Fruit fly (Drosophila melanogaster) whole organism, embryonic: ENCODE results near the gene Amacr.

ENCODE experiments used
- Abd-B ChIP-seq: fragments of 200-800 bp; sonication (Bioruptor generic); optimal IDR thresholded peaks from 2 replicates; lab custom pipeline; 2018; ENCODE audit warnings: missing biosample characterization, mild to moderate bottlenecking, missing genetic modification characterization, moderate library complexity
- B-H1 ChIP-seq: fragments of 200-800 bp; sonication (Bioruptor generic); IDR thresholded peaks from 3 replicates; pipeline ENCODE4 v1.3.6; 2022; ENCODE audit warnings: missing biosample characterization, missing genetic modification characterization
- Bdp1 ChIP-seq: fragments of 200-800 bp; sonication (Bioruptor generic); optimal IDR thresholded peaks from 3 replicates; lab custom pipeline; 2016; ENCODE audit warnings: missing biosample characterization, missing genetic modification characterization
- CG10274 ChIP-seq: fragments of 200-800 bp; sonication (Bioruptor generic); optimal IDR thresholded peaks from 3 replicates; lab custom pipeline; 2017; ENCODE audit warnings: missing biosample characterization, mild to moderate bottlenecking, missing genetic modification characterization
- CG10543 ChIP-seq: fragments of 200-800 bp; sonication (Bioruptor generic); optimal IDR thresholded peaks from 3 replicates; lab custom pipeline; 2017; ENCODE audit warnings: missing biosample characterization, mild to moderate bottlenecking, missing genetic modification characterization, moderate library complexity
- CG12942 ChIP-seq: fragments of 200-800 bp; sonication (Bioruptor generic); optimal IDR thresholded peaks from 3 replicates; lab custom pipeline; 2016; ENCODE audit warnings: missing biosample characterization, missing genetic modification characterization
- CG1529 ChIP-seq: fragments of 200-800 bp; sonication (Bioruptor generic); optimal IDR thresholded peaks from 3 replicates; lab custom pipeline; 2018; ENCODE audit warnings: missing biosample characterization, missing genetic modification characterization
- CG15514 ChIP-seq: fragments of 200-800 bp; sonication (Bioruptor generic); optimal IDR thresholded peaks from 3 replicates; lab custom pipeline; 2017; ENCODE audit warnings: missing biosample characterization, missing genetic modification characterization, mild to moderate bottlenecking, moderate library complexity, missing genetic modification reagents
- CG1647 ChIP-seq: fragments of 200-800 bp; sonication (Bioruptor generic); optimal IDR thresholded peaks from 3 replicates; lab custom pipeline; 2016; ENCODE audit warnings: missing biosample characterization, missing genetic modification characterization
- CG17829 ChIP-seq: fragments of 200-800 bp; optimal IDR thresholded peaks from 2 replicates; lab custom pipeline; 2019; ENCODE audit warnings: missing biosample characterization, mild to moderate bottlenecking, missing genetic modification characterization, moderate library complexity
- CG1832 ChIP-seq: fragments of 200-800 bp; sonication (Bioruptor generic); optimal IDR thresholded peaks from 2 replicates; lab custom pipeline; 2017; ENCODE audit warnings: missing biosample characterization, mild to moderate bottlenecking, missing genetic modification characterization, inconsistent platforms
- CG34376 ChIP-seq: fragments of 200-800 bp; sonication (Bioruptor generic); optimal IDR thresholded peaks from 2 replicates; lab custom pipeline; 2018; ENCODE audit warnings: missing biosample characterization, mild to moderate bottlenecking, missing genetic modification characterization
- CG3995 ChIP-seq: fragments of 200-800 bp; sonication (Bioruptor generic); optimal IDR thresholded peaks from 3 replicates; lab custom pipeline; 2016; ENCODE audit warnings: missing biosample characterization, missing genetic modification characterization
- CG42726 ChIP-seq: fragments of 200-800 bp; sonication (Bioruptor generic); IDR thresholded peaks from 2 replicates; pipeline ENCODE4 v1.3.6; 2022; ENCODE audit warnings: missing biosample characterization, missing genetic modification characterization; ENCODE audit not compliant: partially characterized antibody
- CG4854 ChIP-seq: fragments of 200-800 bp; sonication (Bioruptor generic); optimal IDR thresholded peaks from 2 replicates; lab custom pipeline; 2016; ENCODE audit warnings: missing biosample characterization, missing genetic modification characterization, inconsistent platforms
- CG5180 ChIP-seq: fragments of 200-800 bp; sonication (Bioruptor generic); optimal IDR thresholded peaks from 3 replicates; lab custom pipeline; 2017; ENCODE audit warnings: missing biosample characterization, missing genetic modification characterization, mild to moderate bottlenecking, moderate library complexity, missing genetic modification reagents
- CG5245 ChIP-seq: fragments of 200-800 bp; sonication (Bioruptor generic); optimal IDR thresholded peaks from 3 replicates; lab custom pipeline; 2016; ENCODE audit warnings: missing biosample characterization, missing genetic modification characterization
- CG6791 ChIP-seq: fragments of 200-800 bp; sonication (Bioruptor generic); IDR thresholded peaks from 3 replicates; pipeline ENCODE4 v1.3.6; 2022; ENCODE audit warnings: missing biosample characterization, missing genetic modification characterization; ENCODE audit not compliant: partially characterized antibody
- CG7271 ChIP-seq: fragments of 200-800 bp; sonication (Bioruptor generic); optimal IDR thresholded peaks from 2 replicates; lab custom pipeline; 2018; ENCODE audit warnings: missing biosample characterization, mild to moderate bottlenecking, missing genetic modification characterization, moderate library complexity
- CG9932 ChIP-seq: fragments of 200-800 bp; sonication (Bioruptor generic); IDR thresholded peaks from 2 replicates; pipeline ENCODE4 v1.3.6; 2022; ENCODE audit warnings: missing biosample characterization, missing genetic modification characterization
- CTCF ChIP-seq: fragments of 200-800 bp; sonication (Bioruptor generic); optimal IDR thresholded peaks from 2 replicates; lab custom pipeline; 2017; ENCODE audit warnings: missing biosample characterization, mild to moderate bottlenecking, missing genetic modification characterization, moderate library complexity
- D19A ChIP-seq: fragments of 200-800 bp; optimal IDR thresholded peaks from 3 replicates; lab custom pipeline; 2019; ENCODE audit warnings: missing biosample characterization, mild to moderate bottlenecking, missing genetic modification characterization, moderate library complexity
- Dip2 ChIP-seq: fragments of 200-800 bp; sonication (Bioruptor generic); IDR thresholded peaks from 2 replicates; pipeline ENCODE4 v1.3.6; 2022; ENCODE audit warnings: missing biosample characterization, missing genetic modification characterization
- E2f1 ChIP-seq: fragments of 200-800 bp; sonication (Bioruptor generic); IDR thresholded peaks from 2 replicates; pipeline ENCODE4 v1.3.6; 2022; ENCODE audit warnings: missing biosample characterization, missing genetic modification characterization
- ERR ChIP-seq: fragments of 200-800 bp; sonication (Bioruptor generic); optimal IDR thresholded peaks from 2 replicates; lab custom pipeline; 2016; ENCODE audit warnings: missing biosample characterization, missing genetic modification characterization
- Eip74EF ChIP-seq, 2 experiments: fragments of 200-800 bp in 1 of 2; fragments of >200 bp in 1 of 2; sonication (Bioruptor generic) in 1 of 2; optimal IDR thresholded peaks; 2 replicates each; lab custom pipeline; 2017 to 2019; ENCODE audit warnings: missing biosample characterization in 2 of 2, missing genetic modification characterization in 2 of 2, mild to moderate bottlenecking in 1 of 2, moderate library complexity in 1 of 2
- Hey ChIP-seq: fragments of 200-800 bp; sonication (Bioruptor generic); optimal IDR thresholded peaks from 3 replicates; lab custom pipeline; 2018; ENCODE audit warnings: missing biosample characterization, mild to moderate bottlenecking, missing genetic modification characterization
- Hmx ChIP-seq: fragments of 200-800 bp; sonication (Bioruptor generic); optimal IDR thresholded peaks from 2 replicates; lab custom pipeline; 2016; ENCODE audit warnings: missing biosample characterization, missing genetic modification characterization
- Kr ChIP-seq: fragments of 200-800 bp; sonication (Bioruptor generic); optimal IDR thresholded peaks from 2 replicates; lab custom pipeline; 2017; ENCODE audit warnings: missing biosample characterization, mild to moderate bottlenecking, missing genetic modification characterization
- Ravus ChIP-seq: fragments of 200-800 bp; sonication (Bioruptor generic); IDR thresholded peaks from 2 replicates; pipeline ENCODE4 v1.3.6; 2022; ENCODE audit warnings: missing biosample characterization, missing genetic modification characterization
- ac ChIP-seq: fragments of 200-800 bp; sonication (Bioruptor generic); optimal IDR thresholded peaks from 3 replicates; lab custom pipeline; 2017; ENCODE audit warnings: missing biosample characterization, mild to moderate bottlenecking, missing genetic modification characterization
- bigmax ChIP-seq: fragments of 200-800 bp; sonication (Bioruptor generic); optimal IDR thresholded peaks from 2 replicates; lab custom pipeline; 2018; ENCODE audit warnings: missing biosample characterization, mild to moderate bottlenecking, missing genetic modification characterization
- bsh ChIP-seq, 2 experiments: fragments of 200-800 bp; sonication (Bioruptor generic); optimal IDR thresholded peaks; 2 replicates each; lab custom pipeline; 2017 to 2018; ENCODE audit warnings: mild to moderate bottlenecking in 2 of 2, missing biosample characterization in 2 of 2, missing genetic modification characterization in 2 of 2, moderate library complexity in 1 of 2
- cas ChIP-seq: fragments of 200-800 bp; sonication (Bioruptor generic); IDR thresholded peaks from 2 replicates; pipeline ENCODE4 v1.3.6; 2022; ENCODE audit warnings: missing biosample characterization, missing genetic modification characterization
- dan ChIP-seq: fragments of 200-800 bp; sonication (Bioruptor generic); IDR thresholded peaks from 2 replicates; pipeline ENCODE4 v1.3.6; 2022; ENCODE audit warnings: missing biosample characterization, missing genetic modification characterization
- dysf ChIP-seq: fragments of 200-800 bp; sonication (Bioruptor generic); IDR thresholded peaks from 3 replicates; pipeline ENCODE4 v1.3.6; 2022; ENCODE audit warnings: missing biosample characterization, missing genetic modification characterization
- en ChIP-seq: fragments of 200-800 bp; sonication (Bioruptor generic); optimal IDR thresholded peaks from 2 replicates; lab custom pipeline; 2016; ENCODE audit warnings: missing biosample characterization, missing genetic modification characterization
- h ChIP-seq: fragments of >200 bp; optimal IDR thresholded peaks from 2 replicates; lab custom pipeline; 2017
- hbn ChIP-seq: fragments of 200-800 bp; sonication (Bioruptor generic); IDR thresholded peaks from 2 replicates; pipeline ENCODE4 v1.3.6; 2022; ENCODE audit warnings: missing biosample characterization, missing genetic modification characterization; ENCODE audit not compliant: partially characterized antibody
- knrl ChIP-seq: fragments of 200-800 bp; sonication (Bioruptor generic); IDR thresholded peaks from 3 replicates; pipeline ENCODE4 v1.3.6; 2022; ENCODE audit warnings: missing biosample characterization, missing genetic modification characterization; ENCODE audit not compliant: partially characterized antibody
- onecut ChIP-seq: fragments of 200-800 bp; sonication (Bioruptor generic); IDR thresholded peaks from 2 replicates; pipeline ENCODE4 v1.3.6; 2022; ENCODE audit warnings: missing biosample characterization, missing genetic modification characterization
- sc ChIP-seq, 3 experiments: fragments of >200 bp in 2 of 3; fragments of 200-800 bp in 1 of 3; sonication (Bioruptor generic) in 1 of 3; optimal IDR thresholded peaks; 2 replicates in 2 of 3; 3 replicates in 1 of 3; lab custom pipeline; 2017; ENCODE audit warnings: mild to moderate bottlenecking in 1 of 3, missing biosample characterization in 1 of 3, missing genetic modification characterization in 1 of 3, missing genetic modification reagents in 1 of 3
- slou ChIP-seq: fragments of 200-800 bp; sonication (Bioruptor generic); optimal IDR thresholded peaks from 3 replicates; lab custom pipeline; 2016; ENCODE audit warnings: missing biosample characterization, missing genetic modification characterization
- so ChIP-seq: fragments of 200-800 bp; sonication (Bioruptor generic); IDR thresholded peaks from 3 replicates; pipeline ENCODE4 v1.3.6; 2022; ENCODE audit warnings: missing biosample characterization, missing genetic modification characterization
- tap ChIP-seq: fragments of 200-800 bp; optimal IDR thresholded peaks from 3 replicates; lab custom pipeline; 2019; ENCODE audit warnings: missing biosample characterization, mild to moderate bottlenecking, missing genetic modification characterization, moderate library complexity
- tio ChIP-seq: fragments of 200-800 bp; sonication (Bioruptor generic); optimal IDR thresholded peaks from 2 replicates; lab custom pipeline; 2017; ENCODE audit warnings: missing biosample characterization, missing genetic modification characterization, inconsistent platforms
- tna ChIP-seq: fragments of 200-800 bp; sonication (Bioruptor generic); IDR thresholded peaks from 2 replicates; pipeline ENCODE4 v1.3.6; 2022; ENCODE audit warnings: missing biosample characterization, missing genetic modification characterization; ENCODE audit not compliant: partially characterized antibody
- ttk ChIP-seq: fragments of 200-800 bp; sonication (Bioruptor generic); IDR thresholded peaks from 2 replicates; pipeline ENCODE4 v2.1.2; 2022; ENCODE audit warnings: missing biosample characterization, missing genetic modification characterization

Gene Amacr

DNA sequence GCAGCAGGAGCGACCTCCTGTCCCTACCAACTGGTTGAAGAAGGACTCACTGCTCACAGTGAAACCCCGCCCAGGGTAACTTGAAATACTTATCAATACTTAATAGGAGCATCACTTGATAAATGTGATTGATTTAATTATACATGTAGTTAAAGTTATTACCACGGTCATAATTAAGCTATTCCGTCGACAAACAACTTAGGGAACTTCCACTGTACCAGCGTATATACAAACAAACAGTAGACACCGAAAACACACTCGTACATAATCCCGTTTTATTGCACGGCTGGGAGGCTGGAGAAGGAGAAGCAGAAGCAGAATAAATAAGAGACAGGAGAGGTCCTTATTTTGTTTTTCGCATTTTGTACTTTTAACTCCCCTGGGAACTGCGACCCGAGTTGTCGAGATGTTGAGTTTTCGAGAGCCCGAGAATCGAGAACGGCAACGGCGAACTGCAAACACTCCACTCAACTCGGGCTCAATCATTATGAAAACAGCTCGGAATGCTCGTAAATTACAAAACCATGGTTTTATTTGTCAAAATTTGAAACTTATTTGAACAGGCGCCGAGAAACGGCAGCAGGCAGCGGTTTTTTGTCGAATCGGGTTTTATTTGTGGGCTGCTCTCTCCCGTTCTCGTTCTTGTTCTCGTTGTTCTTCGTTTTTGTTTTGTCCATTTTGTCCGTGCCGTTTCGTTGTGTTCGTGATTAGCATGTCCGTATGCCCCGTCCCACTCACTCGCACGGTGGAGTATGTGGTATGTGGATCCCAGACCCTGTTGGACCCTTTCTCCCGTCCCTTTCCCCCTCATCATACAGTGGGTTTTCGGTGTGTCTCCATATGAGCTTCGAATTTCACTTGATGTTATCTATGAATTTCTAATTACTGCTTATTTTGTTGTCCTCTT lies 48.1 kb upstream of the Amacr start:
- peak; percentile 23; the same call in 1 of the 2 replicates for TF ChIP-seq tna (GFP tag; lab: Robert Waterston, UW)
- TF ChIP-seq CG1647, result peak; percentile 82
- TF ChIP-seq bsh (GFP tag; optimal IDR thresholded peaks at IDR 0.05; lab: Kevin White, UChicago), result peak; percentile 63 to 72
- TF ChIP-seq ac (GFP tag; lab: Kevin White, UChicago), result peak; percentile 43
- peak; percentile 9 for TF ChIP-seq CG5180 (GFP tag; lab: Kevin White, UChicago)
- TF ChIP-seq Dip2 (GFP tag; lab: Robert Waterston, UW), result no peak
- no peak for TF ChIP-seq CG6791 (GFP tag; lab: Robert Waterston, UW)
- TF ChIP-seq CG42726 (GFP tag; lab: Robert Waterston, UW), result no peak
- TF ChIP-seq Eip74EF (GFP tag; optimal IDR thresholded peaks at IDR 0.05; lab: Kevin White, UChicago), result no peak
- no peak for TF ChIP-seq knrl (GFP tag; lab: Robert Waterston, UW)
- TF ChIP-seq en, result peak; percentile 71
- peak; percentile 84 for TF ChIP-seq ERR (GFP tag; lab: Kevin White, UChicago)
- TF ChIP-seq CG1832 (GFP tag; lab: Kevin White, UChicago), result peak; percentile 51
- peak; percentile 58 for TF ChIP-seq CG5245
- TF ChIP-seq sc (optimal IDR thresholded peaks at IDR 0.05; lab: Kevin White, UChicago), result no peak
- TF ChIP-seq sc (GFP tag; optimal IDR thresholded peaks at IDR 0.05; lab: Kevin White, UChicago), result no peak
- TF ChIP-seq Hmx (GFP tag; lab: Kevin White, UChicago), result no peak
- TF ChIP-seq CG34376 (GFP tag; lab: Kevin White, UChicago), result peak; percentile 63
- peak; percentile 63 for TF ChIP-seq CG4854
- peak; percentile 59; the same call in 1 of the 2 replicates for TF ChIP-seq ttk
- TF ChIP-seq tap (tag; lab: Kevin White, UChicago), result peak; percentile 57
- TF ChIP-seq Ravus (GFP tag; lab: Robert Waterston, UW), result no peak
- no peak for TF ChIP-seq h
- peak; percentile 88 for TF ChIP-seq dysf (GFP tag; lab: Robert Waterston, UW)
- TF ChIP-seq CG10543 (GFP tag; lab: Kevin White, UChicago), result peak; percentile 69
- TF ChIP-seq Abd-B (GFP tag; lab: Kevin White, UChicago), result peak; percentile 68
- no peak for TF ChIP-seq Kr (GFP tag; lab: Kevin White, UChicago)
- 0 out of 3 replicates have a peak, but pooled peaks have one; percentile 70 for TF ChIP-seq so (GFP tag; lab: Robert Waterston, UW)
- TF ChIP-seq D19A (tag; lab: Kevin White, UChicago), result peak; percentile 32
- TF ChIP-seq CG15514 (GFP tag; lab: Kevin White, UChicago), result peak; percentile 77
- TF ChIP-seq tio (GFP tag; lab: Kevin White, UChicago), result peak; percentile 63
- peak; percentile 38 for TF ChIP-seq Hey
- TF ChIP-seq CG10274 (GFP tag; lab: Kevin White, UChicago), result peak; percentile 56
- peak; percentile 66 for TF ChIP-seq Bdp1 (GFP tag; lab: Kevin White, UChicago)
- TF ChIP-seq dan (GFP tag; lab: Robert Waterston, UW), result no peak
- no peak for TF ChIP-seq CTCF (GFP tag; lab: Kevin White, UChicago)
- no peak for TF ChIP-seq B-H1
- TF ChIP-seq slou (GFP tag; lab: Kevin White, UChicago), result peak; percentile 47
- peak; percentile 3 for TF ChIP-seq CG3995 (GFP tag; lab: Kevin White, UChicago)
- TF ChIP-seq CG9932 (GFP tag; lab: Robert Waterston, UW), result peak; percentile 87
- no peak for TF ChIP-seq hbn (GFP tag; lab: Robert Waterston, UW)
- no peak for TF ChIP-seq bigmax (GFP tag; lab: Kevin White, UChicago)
- peak; percentile 16 for TF ChIP-seq CG1529 (GFP tag; lab: Kevin White, UChicago)
- TF ChIP-seq CG7271 (tag; lab: Kevin White, UChicago), result no peak
- peak; percentile 24 for TF ChIP-seq CG12942
- TF ChIP-seq cas (GFP tag; lab: Robert Waterston, UW), result no peak
- peak; percentile 65 for TF ChIP-seq E2f1 (GFP tag; lab: Robert Waterston, UW)
- peak; percentile 63 for TF ChIP-seq CG17829 (tag; lab: Kevin White, UChicago)
- peak; percentile 51 for TF ChIP-seq onecut (GFP tag; lab: Robert Waterston, UW)
